Worm (Caenorhabditis elegans): ENCODE results near the gene Y79H2A.12.

Gene Y79H2A.12

ce11 chrIII:12058429-12058828 lies 29.8 kb upstream of the Y79H2A.12 start, which contains the start of gene arx-3 (continued):
- TF ChIP-seq egl-27 (tag; optimal IDR thresholded peaks at IDR 0.05), result no peak
- TF ChIP-seq lin-14 (GFP tag; optimal IDR thresholded peaks at IDR 0.05), result no peak
- no peak for TF ChIP-seq unc-98 (GFP tag; IDR thresholded peaks at IDR 0.05)
- peak; percentile 59 for TF ChIP-seq ceh-8 (GFP tag; optimal IDR thresholded peaks at IDR 0.05)
- TF ChIP-seq rnt-1 (tag; optimal IDR thresholded peaks at IDR 0.05), result no peak
- no peak for TF ChIP-seq unc-62 (GFP tag; optimal IDR thresholded peaks at IDR 0.05)
- no peak for TF ChIP-seq pqm-1 (tag; optimal IDR thresholded peaks at IDR 0.05)
- TF ChIP-seq sup-37 (GFP tag; optimal IDR thresholded peaks at IDR 0.05), result no peak
- no peak for TF ChIP-seq aha-1 (tag; optimal IDR thresholded peaks at IDR 0.05)
- no peak for TF ChIP-seq zag-1 (tag; optimal IDR thresholded peaks at IDR 0.05)
- peak; percentile 34 for TF ChIP-seq snpc-4 (tag; optimal IDR thresholded peaks at IDR 0.05)
- no peak for TF ChIP-seq lir-3 (tag; optimal IDR thresholded peaks at IDR 0.05; ENCODE audit: poor library complexity)
- TF ChIP-seq unc-86 (tag; optimal IDR thresholded peaks at IDR 0.05), result peak; percentile 52
- peak; percentile 26; the same call in 1 of the 2 replicates for TF ChIP-seq grh-1 (GFP tag; IDR thresholded peaks at IDR 0.05)
- peak; percentile 78 for TF ChIP-seq nhr-85 (tag)
- TF ChIP-seq zip-4 (GFP tag; optimal IDR thresholded peaks at IDR 0.05), result no peak
- no peak for TF ChIP-seq hpl-2 (GFP tag; optimal IDR thresholded peaks at IDR 0.05)
- TF ChIP-seq skn-1 (tag; optimal IDR thresholded peaks at IDR 0.05), result no peak
- TF ChIP-seq mdl-1 (tag; optimal IDR thresholded peaks at IDR 0.05), result no peak
- peak; percentile 21 for TF ChIP-seq fkh-10 (GFP tag; optimal IDR thresholded peaks at IDR 0.05)
- peak; percentile 54 for TF ChIP-seq nhr-71 (tag; optimal IDR thresholded peaks at IDR 0.05)
- TF ChIP-seq tlp-1 (tag; optimal IDR thresholded peaks at IDR 0.05), result no peak
- TF ChIP-seq C16A3.4 (tag; optimal IDR thresholded peaks at IDR 0.05), result peak; percentile 42
- TF ChIP-seq nhr-20 (tag; optimal IDR thresholded peaks at IDR 0.05), result peak; percentile 16
- peak; percentile 50 for TF ChIP-seq swsn-7 (tag; optimal IDR thresholded peaks at IDR 0.05)
- TF ChIP-seq elt-2 (tag; optimal IDR thresholded peaks at IDR 0.05), result no peak
- TF ChIP-seq hlh-17 (GFP tag; optimal IDR thresholded peaks at IDR 0.05; ENCODE audit: borderline replicate concordance), result no peak
- TF ChIP-seq snu-23 (GFP tag; optimal IDR thresholded peaks at IDR 0.05), result peak; percentile 63
- peak; percentile 32 for TF ChIP-seq nhr-19 (GFP tag; conservative IDR thresholded peaks at IDR 0.05)
- no peak for TF ChIP-seq ztf-4 (tag; optimal IDR thresholded peaks at IDR 0.05)
- no peak for TF ChIP-seq ceh-63 (GFP tag; optimal IDR thresholded peaks at IDR 0.05)

ce11 chrIII:12052206-12052605 lies 23.5 kb upstream of the Y79H2A.12 start, which contains the start of gene Y79H2A.3:
Gene Y79H2A.3, minus strand, starts transcription at chrIII:12052306.
- TF ChIP-seq egl-13 (tag; optimal IDR thresholded peaks at IDR 0.05) (no peak), skn-1 (tag; optimal IDR thresholded peaks at IDR 0.05) (no peak), ets-5 (GFP tag; IDR thresholded peaks at IDR 0.05) (no peak), zip-4 (GFP tag; optimal IDR thresholded peaks at IDR 0.05) (no peak), pax-3 (tag; optimal IDR thresholded peaks at IDR 0.05) (no peak), lin-14 (GFP tag; optimal IDR thresholded peaks at IDR 0.05) (no peak), ceh-90 (tag; optimal IDR thresholded peaks at IDR 0.05) (no peak), nhr-85 (tag) (no peak), nhr-77 (tag; optimal IDR thresholded peaks at IDR 0.05) (no peak), egl-27 (tag; optimal IDR thresholded peaks at IDR 0.05) (no peak), blmp-1 (tag; optimal IDR thresholded peaks at IDR 0.05) (no peak), fkh-4 (tag; optimal IDR thresholded peaks at IDR 0.05; ENCODE audit: borderline replicate concordance) (no peak), alr-1 (tag; optimal IDR thresholded peaks at IDR 0.05; ENCODE audit: borderline replicate concordance) (no peak), nhr-90 (tag; optimal IDR thresholded peaks at IDR 0.05; ENCODE audit: poor library complexity) (no peak), ceh-8 (GFP tag; optimal IDR thresholded peaks at IDR 0.05) (no peak), nhr-71 (tag; optimal IDR thresholded peaks at IDR 0.05) (no peak), sptf-1 (tag; optimal IDR thresholded peaks at IDR 0.05) (no peak)
